Worm (Caenorhabditis elegans) whole organism, mixed stage, embryonic: ENCODE measurements around the gene ins-5.

Experiments used
- M03D4.4 ChIP-seq: sonication (generic microtip); optimal IDR thresholded peaks from 2 replicates; lab custom pipeline; 2017; ENCODE audit warnings: mild to moderate bottlenecking, missing genetic modification characterization, missing compliant biosample characterization
- lin-13 ChIP-seq: fragments of 150-350 bp; optimal IDR thresholded peaks from 2 replicates; lab custom pipeline; 2014; ENCODE audit warnings: missing biosample characterization, missing genetic modification characterization
- nhr-12 ChIP-seq: fragments of 150-350 bp; optimal IDR thresholded peaks from 2 replicates; lab custom pipeline; 2014; ENCODE audit warnings: missing biosample characterization, missing genetic modification characterization
- nhr-28 ChIP-seq: fragments of 150-350 bp; optimal IDR thresholded peaks from 2 replicates; lab custom pipeline; 2014; ENCODE audit warnings: missing biosample characterization, missing genetic modification characterization

DNA sequence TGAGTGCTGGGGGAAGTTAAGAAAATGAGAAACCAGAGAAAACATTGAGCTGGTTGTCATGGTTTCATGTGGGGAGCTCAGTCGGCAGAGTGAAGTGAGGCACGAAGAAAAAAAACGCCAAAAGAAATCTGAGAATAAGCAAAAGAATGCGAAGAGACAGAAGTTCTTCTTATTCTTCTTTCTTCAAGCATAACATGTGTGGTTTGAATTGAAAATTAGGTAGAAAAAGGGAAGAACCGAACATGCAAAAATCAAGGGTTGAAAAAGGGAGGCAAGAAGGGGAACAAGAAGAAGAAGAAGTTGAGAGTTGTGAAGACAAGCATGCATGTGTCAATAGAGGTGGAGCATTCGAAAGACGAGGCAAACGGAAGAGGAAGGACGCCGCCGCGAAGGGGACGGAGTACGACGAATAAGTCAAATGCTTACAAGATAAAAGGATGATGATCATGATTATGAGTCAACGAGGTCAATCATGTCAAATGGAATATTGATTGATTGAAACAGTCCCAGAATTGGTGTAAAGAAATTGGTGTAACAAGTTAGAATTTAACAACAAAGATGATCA is 39.5 kb upstream of the ins-5 start:
- TF ChIP-seq M03D4.4 (tag; lab: Kevin White, UChicago) (no peak), nhr-12 (no peak), nhr-28 (no peak), lin-13 (tag; lab: Kevin White, UChicago) (no peak)
